Worm (Caenorhabditis elegans) whole organism, midembryonic: ENCODE data around the gene T09A5.5.
A peak's percentile ranks its signal among the peaks of the same experiment; 100 is the strongest.

Experiments
- T22C8.4 ChIP-seq: fragments of 200-800 bp; sonication (Bioruptor generic); IDR thresholded peaks from 2 replicates; pipeline ENCODE4 v1.3.6; 2022; ENCODE audit warnings: missing genetic modification characterization, missing compliant biosample characterization
- cog-1 ChIP-seq: sonication (generic microtip); optimal IDR thresholded peaks from 2 replicates; lab custom pipeline; 2016; ENCODE audit warnings: missing genetic modification characterization, missing compliant biosample characterization
- klf-2 ChIP-seq: fragments of 200-800 bp; sonication (Bioruptor generic); conservative IDR thresholded peaks from 2 replicates; pipeline ENCODE4 v1.3.6; 2022; ENCODE audit warnings: missing genetic modification reagents, missing genetic modification characterization, missing compliant biosample characterization
- ref-1 ChIP-seq: fragments of 200-800 bp; sonication (Bioruptor generic); conservative IDR thresholded peaks from 2 replicates; pipeline ENCODE4 v1.3.6; 2022; ENCODE audit warnings: missing genetic modification reagents, missing genetic modification characterization, missing compliant biosample characterization
- ztf-23 ChIP-seq: fragments of 200-800 bp; sonication (Bioruptor generic); IDR thresholded peaks from 2 replicates; pipeline ENCODE4 v1.3.6; 2022; ENCODE audit warnings: missing genetic modification reagents, missing genetic modification characterization, missing compliant biosample characterization

- TF ChIP-seq T22C8.4 (GFP tag; lab: Robert Waterston, UW) (no peak), cog-1 (tag; lab: Kevin White, UChicago) (peak; percentile 36), ref-1 (GFP tag; lab: Robert Waterston, UW) (no peak), ztf-23 (no peak), klf-2 (GFP tag; lab: Robert Waterston, UW) (0 out of 2 replicates have a peak, but pooled peaks have one; percentile 47)
These were observed 6.8 kb upstream of the T09A5.5 start, which contains the start of gene lin-5 for ce11 chrII:7860221-7860928.
